Fruit fly (Drosophila melanogaster): ENCODE measurements around the gene CG11975.

CG11975 gene

dm6 chr3R:8969926-8970306, 23.1 kb upstream of the CG11975 start:
- TF ChIP-seq Met (GFP tag; optimal IDR thresholded peaks at IDR 0.05): peak; percentile 57
- TF ChIP-seq fd85E (GFP tag; optimal IDR thresholded peaks at IDR 0.05): no peak
- TF ChIP-seq CG32006 (GFP tag; optimal IDR thresholded peaks at IDR 0.05): peak; percentile 50
- peak; percentile 21 for TF ChIP-seq Hr39 (GFP tag; optimal IDR thresholded peaks at IDR 0.05)
- TF ChIP-seq Eip78C (GFP tag): peak; percentile 75
- TF ChIP-seq Lpt (GFP tag; optimal IDR thresholded peaks at IDR 0.05): no peak
- peak; percentile 46 for TF ChIP-seq esn (GFP tag; optimal IDR thresholded peaks at IDR 0.05)
- TF ChIP-seq pdm3 (GFP tag; optimal IDR thresholded peaks at IDR 0.05): peak; percentile 15
- peak; percentile 13 for TF ChIP-seq acj6 (GFP tag; optimal IDR thresholded peaks at IDR 0.05)
- TF ChIP-seq lz (GFP tag; optimal IDR thresholded peaks at IDR 0.05): peak; percentile 10
- TF ChIP-seq svp (GFP tag): peak; percentile 76
- TF ChIP-seq Sox102F (GFP tag; optimal IDR thresholded peaks at IDR 0.05): peak; percentile 28
- peak; percentile 41 for TF ChIP-seq Smox (GFP tag; optimal IDR thresholded peaks at IDR 0.05)
- TF ChIP-seq spab (GFP tag; optimal IDR thresholded peaks at IDR 0.05): no peak
- peak; percentile 20 for TF ChIP-seq OdsH (GFP tag; optimal IDR thresholded peaks at IDR 0.05)
- no peak for TF ChIP-seq cyc (GFP tag; optimal IDR thresholded peaks at IDR 0.05)
- no peak for TF ChIP-seq ss (GFP tag; optimal IDR thresholded peaks at IDR 0.05)
- peak; percentile 5 for TF ChIP-seq CG8632 (GFP tag; optimal IDR thresholded peaks at IDR 0.05)
- TF ChIP-seq CG6163 (GFP tag; IDR thresholded peaks at IDR 0.05): peak; percentile 34; the same call in 1 of the 3 replicates
- TF ChIP-seq CG16779 (tag; optimal IDR thresholded peaks at IDR 0.05): no peak
- TF ChIP-seq Hr4 (GFP tag; optimal IDR thresholded peaks at IDR 0.05): peak; percentile 13

DNA sequence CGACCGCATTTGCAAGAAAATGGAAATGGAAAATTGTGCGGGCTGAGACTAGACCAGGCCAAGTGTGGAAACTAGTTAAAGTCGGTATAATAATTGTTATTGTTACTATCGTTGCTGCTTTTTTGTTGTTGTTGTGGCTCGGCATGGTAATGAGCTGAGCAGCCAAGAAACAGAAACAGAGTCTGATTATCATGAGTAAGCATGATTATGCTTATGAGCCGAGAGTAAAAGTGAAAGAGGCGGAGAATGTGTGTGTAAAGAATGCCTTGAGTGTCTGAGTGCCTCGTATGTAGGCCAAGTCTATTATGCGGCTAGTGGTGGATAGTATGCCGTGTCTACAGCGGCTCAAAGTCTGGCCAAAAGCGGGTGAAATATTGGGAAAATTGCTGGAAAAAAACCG, 22.3 kb upstream of the CG11975 start:
- TF ChIP-seq CG1621 (tag; optimal IDR thresholded peaks at IDR 0.05) (no peak), CG11902 (GFP tag; optimal IDR thresholded peaks at IDR 0.05) (no peak), CG15336 (GFP tag; IDR thresholded peaks at IDR 0.05) (no peak)

DNA sequence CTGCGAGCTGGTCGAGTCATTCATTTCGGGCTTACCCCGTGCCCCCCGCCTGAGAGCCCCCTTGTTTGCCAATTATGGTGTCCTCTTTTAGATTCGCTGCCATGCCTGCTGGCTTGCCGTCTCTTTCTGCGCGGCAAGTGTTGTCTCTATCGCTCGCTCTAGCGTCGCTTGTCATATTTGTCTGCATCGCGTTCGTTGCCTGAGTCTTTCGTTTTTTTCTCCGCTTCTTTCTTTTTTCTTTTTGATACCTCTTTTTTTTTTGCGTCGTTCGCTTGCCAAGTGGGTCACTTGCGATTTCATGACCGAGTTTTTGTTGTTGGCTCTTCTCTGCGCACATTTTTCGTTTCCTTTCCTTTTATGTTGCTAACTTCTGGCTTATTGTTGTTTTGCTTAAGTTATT, 21.3 kb upstream of the CG11975 start:
- peak; percentile 2 for TF ChIP-seq CG10669 (GFP tag; optimal IDR thresholded peaks at IDR 0.05)
- peak; percentile 66; the same call in 2 of the 3 replicates for TF ChIP-seq CG8119 (GFP tag; IDR thresholded peaks at IDR 0.05)
- peak; percentile 12 for TF ChIP-seq Ets96B (tag; optimal IDR thresholded peaks at IDR 0.05)
- TF ChIP-seq CG1621 (tag; optimal IDR thresholded peaks at IDR 0.05): peak; percentile 29
- TF ChIP-seq salr (GFP tag; optimal IDR thresholded peaks at IDR 0.05): peak in 1 of 2 experiments; percentile 39
- peak; percentile 64 for TF ChIP-seq CG15336 (GFP tag; IDR thresholded peaks at IDR 0.05)
- no peak for TF ChIP-seq CG11902 (GFP tag; optimal IDR thresholded peaks at IDR 0.05)
- TF ChIP-seq Blimp-1 (GFP tag; optimal IDR thresholded peaks at IDR 0.05): peak; percentile 89
- peak; percentile 13 for TF ChIP-seq CG6854 (GFP tag; optimal IDR thresholded peaks at IDR 0.05)
- no peak for TF ChIP-seq Eip93F (GFP tag; optimal IDR thresholded peaks at IDR 0.05)
- TF ChIP-seq CG32006 (GFP tag; optimal IDR thresholded peaks at IDR 0.05): peak; percentile 41
- TF ChIP-seq Sox14 (GFP tag; optimal IDR thresholded peaks at IDR 0.05): no peak
- no peak for TF ChIP-seq CG3032 (tag; optimal IDR thresholded peaks at IDR 0.05)
- TF ChIP-seq Hr39 (GFP tag; optimal IDR thresholded peaks at IDR 0.05): no peak
- peak; percentile 30 for TF ChIP-seq achi (GFP tag; optimal IDR thresholded peaks at IDR 0.05)
- peak; percentile 20 for TF ChIP-seq CG8632 (GFP tag; optimal IDR thresholded peaks at IDR 0.05)
- peak; percentile 72 for TF ChIP-seq Eip75B (GFP tag; optimal IDR thresholded peaks at IDR 0.05)
- TF ChIP-seq net (GFP tag; optimal IDR thresholded peaks at IDR 0.05): no peak
- no peak for TF ChIP-seq OdsH (GFP tag; optimal IDR thresholded peaks at IDR 0.05)
- peak; percentile 42 for TF ChIP-seq Lpt (GFP tag; optimal IDR thresholded peaks at IDR 0.05)
- TF ChIP-seq pdm3 (GFP tag; optimal IDR thresholded peaks at IDR 0.05): no peak
- peak; percentile 73 for TF ChIP-seq CG6276 (GFP tag; optimal IDR thresholded peaks at IDR 0.05)
- peak; percentile 2 for TF ChIP-seq CG3919 (GFP tag; optimal IDR thresholded peaks at IDR 0.05)
- peak; percentile 43 for TF ChIP-seq CG6808 (GFP tag; optimal IDR thresholded peaks at IDR 0.05)
- peak; percentile 9 for TF ChIP-seq spab (GFP tag; optimal IDR thresholded peaks at IDR 0.05)
- TF ChIP-seq CG10631 (GFP tag; optimal IDR thresholded peaks at IDR 0.05): no peak
- peak; percentile 25 to 76 for TF ChIP-seq ss (GFP tag; optimal IDR thresholded peaks at IDR 0.05)
- TF ChIP-seq fd85E (GFP tag; optimal IDR thresholded peaks at IDR 0.05): no peak
- no peak for TF ChIP-seq esn (GFP tag; optimal IDR thresholded peaks at IDR 0.05)
- peak; percentile 62 for TF ChIP-seq CG6163 (GFP tag; IDR thresholded peaks at IDR 0.05)
- peak; percentile 65 for TF ChIP-seq Eip78C (GFP tag)
- TF ChIP-seq CG16779 (tag; optimal IDR thresholded peaks at IDR 0.05): peak; percentile 50
- TF ChIP-seq dac (GFP tag; optimal IDR thresholded peaks at IDR 0.05): peak; percentile 38
- TF ChIP-seq eg (GFP tag; IDR thresholded peaks at IDR 0.05): peak; percentile 70
- peak; percentile 13 for TF ChIP-seq dsx (GFP tag; optimal IDR thresholded peaks at IDR 0.05; ENCODE audit: poor library complexity, severe bottlenecking)
- TF ChIP-seq CG11762 (GFP tag; optimal IDR thresholded peaks at IDR 0.05; ENCODE audit: insufficient read depth): no peak

Data from whole organism, prepupa.